Worm (Caenorhabditis elegans) whole organism, L1 larva: Measurements from ENCODE around the gene sre-37.
"Not testable (repeated sequence)": the region's sequence is repeated elsewhere in the genome, so short reads cannot be mapped to it uniquely, and the experiment has no call there.

ENCODE experiments used
- Y116A8C.19 ChIP-seq: sonication (generic microtip); optimal IDR thresholded peaks from 2 replicates; lab custom pipeline; 2016; ENCODE audit warnings: missing compliant biosample characterization, missing genetic modification characterization, borderline replicate concordance
- ama-1 ChIP-seq: fragments of 150-350 bp; optimal IDR thresholded peaks from 2 replicates; lab custom pipeline; 2014
- blmp-1 ChIP-seq: fragments of 150-350 bp; optimal IDR thresholded peaks from 2 replicates; lab custom pipeline; 2014; ENCODE audit warnings: missing biosample characterization, missing genetic modification characterization
- ceh-8 ChIP-seq: fragments of 200-800 bp; sonication (Bioruptor generic); optimal IDR thresholded peaks from 2 replicates; lab custom pipeline; 2018; ENCODE audit warnings: mild to moderate bottlenecking, missing genetic modification characterization, moderate library complexity, missing compliant biosample characterization
- ceh-82 ChIP-seq, 3 experiments: fragments of 150-350 bp in 1 of 3; sonication (generic microtip) in 2 of 3; optimal IDR thresholded peaks; 2 replicates each; lab custom pipeline; 2014 to 2017; ENCODE audit warnings: missing biosample characterization in 3 of 3, missing genetic modification characterization in 3 of 3
- dpl-1 ChIP-seq, 3 experiments: fragments of 150-350 bp in 2 of 3; sonication (generic microtip) in 1 of 3; optimal IDR thresholded peaks; 2 replicates each; lab custom pipeline; 2014 to 2017; ENCODE audit warnings: missing biosample characterization in 3 of 3, missing genetic modification characterization in 3 of 3, missing genetic modification reagents in 3 of 3
- efl-1 ChIP-seq, 4 experiments: fragments of 150-350 bp; optimal IDR thresholded peaks in 3 of 4; peaks in 1 of 4; 1 replicate in 1 of 4; 2 replicates in 3 of 4; lab custom pipeline; 2014; ENCODE audit warnings: missing biosample characterization in 2 of 4, missing genetic modification characterization in 2 of 4, missing genetic modification reagents in 2 of 4
- egl-13 ChIP-seq: sonication (generic microtip); optimal IDR thresholded peaks from 2 replicates; lab custom pipeline; 2016; ENCODE audit warnings: missing genotype, missing genetic modification reagents, missing genetic modification characterization, missing compliant biosample characterization
- elt-3 ChIP-seq, 6 experiments: fragments of 150-350 bp in 1 of 6; sonication (generic microtip); optimal IDR thresholded peaks; 2 replicates each; lab custom pipeline; 2017 to 2018; ENCODE audit warnings: missing biosample characterization in 6 of 6, missing genetic modification characterization in 6 of 6, inconsistent platforms in 1 of 6
- fkh-10 ChIP-seq: sonication (generic microtip); optimal IDR thresholded peaks from 2 replicates; lab custom pipeline; 2017; ENCODE audit warnings: missing biosample characterization, missing genetic modification reagents, missing genetic modification characterization
- fkh-8 ChIP-seq: sonication (generic microtip); optimal IDR thresholded peaks from 2 replicates; lab custom pipeline; 2016; ENCODE audit warnings: mild to moderate bottlenecking, missing genetic modification characterization, missing compliant biosample characterization
- hlh-17 ChIP-seq: fragments of 200-800 bp; sonication (Bioruptor generic); optimal IDR thresholded peaks from 2 replicates; lab custom pipeline; 2018; ENCODE audit warnings: missing genetic modification characterization, mild to moderate bottlenecking, missing compliant biosample characterization, moderate library complexity, borderline replicate concordance
- hpl-2 ChIP-seq: fragments of 150-350 bp; optimal IDR thresholded peaks from 2 replicates; lab custom pipeline; 2014; ENCODE audit warnings: missing biosample characterization, missing genetic modification reagents, missing genetic modification characterization
- irx-1 ChIP-seq: sonication (generic microtip); optimal IDR thresholded peaks from 2 replicates; lab custom pipeline; 2016; ENCODE audit warnings: missing genetic modification characterization, missing compliant biosample characterization
- lin-14 ChIP-seq: fragments of 200-800 bp; sonication (Bioruptor generic); optimal IDR thresholded peaks from 2 replicates; lab custom pipeline; 2018; ENCODE audit warnings: mild to moderate bottlenecking, missing genetic modification characterization, moderate library complexity, missing compliant biosample characterization
- lin-35 ChIP-seq, 2 experiments: fragments of 150-350 bp; optimal IDR thresholded peaks; 2 replicates each; lab custom pipeline; 2014; ENCODE audit warnings: missing biosample characterization in 2 of 2, missing genetic modification characterization in 2 of 2, missing genetic modification reagents in 2 of 2
- lin-39 ChIP-seq: fragments of 150-350 bp; optimal IDR thresholded peaks from 2 replicates; lab custom pipeline; 2014; ENCODE audit warnings: missing biosample characterization, missing genetic modification reagents, missing genetic modification characterization
- mdl-1 ChIP-seq, 2 experiments: fragments of 150-350 bp; optimal IDR thresholded peaks; 2 replicates each; lab custom pipeline; 2014 to 2017; ENCODE audit warnings: missing biosample characterization in 2 of 2, missing genetic modification characterization in 2 of 2, inconsistent platforms in 1 of 2
- mep-1 ChIP-seq: fragments of 150-350 bp; optimal IDR thresholded peaks from 2 replicates; lab custom pipeline; 2014; ENCODE audit warnings: missing biosample characterization, missing genetic modification characterization
- nhr-12 ChIP-seq: sonication (generic microtip); optimal IDR thresholded peaks from 2 replicates; lab custom pipeline; 2017; ENCODE audit warnings: missing biosample characterization, missing genetic modification characterization
- nhr-19 ChIP-seq: fragments of 200-800 bp; sonication (Bioruptor generic); conservative IDR thresholded peaks from 2 replicates; pipeline ENCODE4 v1.3.6; 2022; ENCODE audit warnings: missing genetic modification characterization, missing compliant biosample characterization
- nhr-20 ChIP-seq: sonication (generic microtip); optimal IDR thresholded peaks from 2 replicates; lab custom pipeline; 2016; ENCODE audit warnings: mild to moderate bottlenecking, missing genetic modification characterization, missing compliant biosample characterization
- nhr-28 ChIP-seq: fragments of 150-350 bp; optimal IDR thresholded peaks from 2 replicates; lab custom pipeline; 2014; ENCODE audit warnings: missing biosample characterization, missing genetic modification characterization
- nhr-47 ChIP-seq: sonication (generic microtip); optimal IDR thresholded peaks from 2 replicates; lab custom pipeline; 2016; ENCODE audit warnings: mild to moderate bottlenecking, missing genetic modification characterization, moderate library complexity, missing compliant biosample characterization
- nhr-71 ChIP-seq: sonication (generic microtip); optimal IDR thresholded peaks from 2 replicates; lab custom pipeline; 2016; ENCODE audit warnings: mild to moderate bottlenecking, missing genetic modification characterization, moderate library complexity, missing compliant biosample characterization
- nhr-76 ChIP-seq: sonication (generic microtip); optimal IDR thresholded peaks from 2 replicates; lab custom pipeline; 2017; ENCODE audit warnings: missing biosample characterization, missing genetic modification characterization
- pax-3 ChIP-seq: fragments of 200-800 bp; sonication (Bioruptor generic); optimal IDR thresholded peaks from 2 replicates; lab custom pipeline; 2018; ENCODE audit warnings: mild to moderate bottlenecking, missing genetic modification characterization, moderate library complexity, missing compliant biosample characterization
- pqm-1 ChIP-seq: sonication (generic microtip); optimal IDR thresholded peaks from 3 replicates; lab custom pipeline; 2017; ENCODE audit warnings: missing biosample characterization, missing genetic modification characterization
- snu-23 ChIP-seq: sonication (generic microtip); optimal IDR thresholded peaks from 2 replicates; lab custom pipeline; 2016; ENCODE audit warnings: missing genetic modification characterization, missing compliant biosample characterization
- sox-4 ChIP-seq: sonication (generic microtip); optimal IDR thresholded peaks from 2 replicates; lab custom pipeline; 2016; ENCODE audit warnings: missing genetic modification characterization, missing compliant biosample characterization
- tlp-1 ChIP-seq: fragments of 150-350 bp; optimal IDR thresholded peaks from 2 replicates; lab custom pipeline; 2014; ENCODE audit warnings: missing biosample characterization, missing genetic modification characterization
- unc-62 ChIP-seq: fragments of 150-350 bp; optimal IDR thresholded peaks from 2 replicates; lab custom pipeline; 2014; ENCODE audit warnings: missing biosample characterization, missing genetic modification reagents, missing genetic modification characterization
- unc-98 ChIP-seq: fragments of 200-800 bp; sonication (Bioruptor generic); IDR thresholded peaks from 2 replicates; pipeline ENCODE4 v1.3.6; 2022; ENCODE audit warnings: missing genetic modification characterization, missing compliant biosample characterization
- zip-4 ChIP-seq: fragments of 200-800 bp; sonication (Bioruptor generic); optimal IDR thresholded peaks from 2 replicates; lab custom pipeline; 2018; ENCODE audit warnings: mild to moderate bottlenecking, missing genetic modification characterization, moderate library complexity, missing compliant biosample characterization
- ztf-4 ChIP-seq: fragments of 150-350 bp; optimal IDR thresholded peaks from 2 replicates; lab custom pipeline; 2014; ENCODE audit warnings: missing biosample characterization, missing genetic modification characterization

sre-37 gene

DNA sequence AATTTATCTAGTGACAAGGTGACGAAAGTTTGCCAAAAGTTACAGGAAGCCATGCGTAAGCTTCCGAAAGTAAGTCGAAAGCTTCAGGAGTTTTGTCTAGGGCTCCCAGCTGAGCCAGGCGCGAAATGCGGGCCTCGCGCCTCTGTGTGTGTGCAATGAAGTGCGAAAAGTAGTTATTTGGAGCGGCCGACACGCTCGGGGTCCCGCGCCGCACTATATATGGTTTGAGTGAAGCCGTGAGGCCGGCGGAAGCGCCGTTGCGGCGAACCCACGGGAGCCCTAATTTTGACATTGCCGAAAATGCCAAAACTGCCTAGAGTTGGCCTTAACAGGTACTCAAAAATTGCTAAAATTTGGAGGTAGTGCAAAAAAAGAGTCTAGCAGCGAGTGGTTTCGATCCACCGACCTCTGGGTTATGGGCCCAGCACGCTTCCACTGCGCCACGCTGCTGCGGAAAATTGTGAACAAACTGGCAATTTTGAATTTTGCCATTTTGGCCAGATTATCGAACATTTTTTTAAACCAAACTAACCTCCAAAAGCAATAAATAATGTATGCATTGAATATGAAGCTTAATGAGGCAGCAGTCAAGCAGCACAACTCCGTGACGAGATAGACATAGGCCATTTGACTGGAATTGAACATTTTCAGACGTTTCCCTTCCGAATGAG, 30.3 kb upstream of the sre-37 start:
- TF ChIP-seq efl-1 (optimal IDR thresholded peaks at IDR 0.05; lab: Kevin White, UChicago) (no peak), efl-1 (GFP tag; optimal IDR thresholded peaks at IDR 0.05 in 1 of 2; lab: Kevin White, UChicago) (peak in 1 of 2 experiments; percentile 52), lin-14 (GFP tag; lab: Kevin White, UChicago) (no peak)

DNA sequence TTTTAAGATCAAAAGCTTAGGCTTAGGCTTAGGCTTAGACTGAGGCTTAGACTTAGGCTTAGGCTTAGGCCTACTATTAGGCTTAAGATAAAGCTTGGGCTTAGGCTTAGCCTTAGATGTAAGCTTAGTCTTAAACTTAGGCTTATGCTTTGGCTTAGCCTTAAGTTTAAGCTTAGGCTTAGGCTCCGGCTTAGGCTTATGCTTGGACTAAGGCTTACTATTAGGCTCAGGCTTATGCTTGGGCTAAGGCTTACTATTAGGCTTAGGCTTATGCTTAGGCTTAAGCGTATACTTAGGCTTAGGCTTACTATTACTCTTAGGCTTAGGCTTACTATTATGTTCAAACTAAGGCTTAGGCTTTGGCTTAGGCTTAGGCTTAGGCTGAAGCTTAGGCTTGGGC, 28.9 kb upstream of the sre-37 start:
- TF ChIP-seq mdl-1 (tag; optimal IDR thresholded peaks at IDR 0.05; lab: Kevin White, UChicago), result no peak
- no peak for TF ChIP-seq egl-13 (tag; lab: Kevin White, UChicago)
- no peak for TF ChIP-seq pqm-1 (tag; lab: Kevin White, UChicago)
- TF ChIP-seq nhr-71 (tag; lab: Kevin White, UChicago), result no peak
- no peak for TF ChIP-seq fkh-8 (tag; lab: Kevin White, UChicago)
- no peak for TF ChIP-seq sox-4
- no peak for TF ChIP-seq nhr-20 (tag; lab: Kevin White, UChicago)
- no peak for TF ChIP-seq ceh-8 (GFP tag; lab: Kevin White, UChicago)
- no peak for TF ChIP-seq zip-4 (GFP tag; lab: Kevin White, UChicago)
- TF ChIP-seq fkh-10 (GFP tag; lab: Kevin White, UChicago), result no peak
- no peak for TF ChIP-seq nhr-12 (tag; lab: Kevin White, UChicago)
- TF ChIP-seq, all 84 proteins: peak for 0

DNA sequence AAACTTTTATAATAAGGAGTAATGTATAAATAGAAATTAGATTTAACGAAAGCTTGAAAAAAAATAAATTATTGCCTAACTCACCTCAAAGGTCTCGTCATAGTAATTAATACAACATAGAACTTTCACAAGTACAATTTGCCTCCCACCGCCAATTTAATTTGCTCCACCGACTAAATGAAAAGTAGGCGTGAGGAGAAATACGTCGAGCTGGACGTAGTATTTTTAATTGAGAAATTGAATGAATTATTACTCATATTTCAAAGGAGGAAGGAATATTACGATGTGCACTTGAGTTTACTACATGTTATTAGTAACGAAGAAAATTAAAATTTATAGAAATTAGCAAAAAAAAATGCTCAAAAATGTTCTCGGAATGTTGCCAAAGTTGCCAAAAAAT, 27.2 kb upstream of the sre-37 start, which contains the start of gene Y57A10C.9:
TSS of gene Y57A10C.9 (minus strand) at position 101 of the 400 bp plus-strand sequence.
- TF ChIP-seq nhr-71 (tag; lab: Kevin White, UChicago) (peak; percentile 1), lin-35 (GFP tag; optimal IDR thresholded peaks at IDR 0.05; lab: Kevin White, UChicago) (no peak)
- TF ChIP-seq, all 84 proteins: peak for 1

DNA sequence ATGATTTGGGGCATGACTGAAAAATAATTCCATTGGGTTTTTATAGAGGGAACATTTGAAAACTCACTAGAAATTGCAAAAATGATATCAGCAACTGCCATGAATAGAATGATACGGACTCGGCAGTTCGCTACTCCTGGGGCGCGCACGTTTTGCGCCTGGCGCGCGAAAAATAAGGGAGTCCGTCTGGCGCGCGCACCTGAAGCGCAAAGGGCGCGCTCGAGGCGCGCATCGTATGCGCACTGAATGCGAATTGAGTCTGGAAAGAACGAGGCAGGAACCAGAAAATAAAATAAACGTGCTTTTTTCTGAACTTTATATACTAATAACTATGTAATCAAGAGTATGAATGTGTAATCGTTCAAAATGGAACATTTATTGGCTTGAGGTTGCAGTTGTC, 24.5 kb upstream of the sre-37 start, which contains the start of gene Y57A10C.10:
TSS of gene Y57A10C.10 (minus strand) at position 101 of the 400 bp plus-strand sequence.
- not testable (repeated sequence) for TF ChIP-seq mep-1; nhr-19; unc-98 (GFP tag; lab: Robert Waterston, UW)

DNA sequence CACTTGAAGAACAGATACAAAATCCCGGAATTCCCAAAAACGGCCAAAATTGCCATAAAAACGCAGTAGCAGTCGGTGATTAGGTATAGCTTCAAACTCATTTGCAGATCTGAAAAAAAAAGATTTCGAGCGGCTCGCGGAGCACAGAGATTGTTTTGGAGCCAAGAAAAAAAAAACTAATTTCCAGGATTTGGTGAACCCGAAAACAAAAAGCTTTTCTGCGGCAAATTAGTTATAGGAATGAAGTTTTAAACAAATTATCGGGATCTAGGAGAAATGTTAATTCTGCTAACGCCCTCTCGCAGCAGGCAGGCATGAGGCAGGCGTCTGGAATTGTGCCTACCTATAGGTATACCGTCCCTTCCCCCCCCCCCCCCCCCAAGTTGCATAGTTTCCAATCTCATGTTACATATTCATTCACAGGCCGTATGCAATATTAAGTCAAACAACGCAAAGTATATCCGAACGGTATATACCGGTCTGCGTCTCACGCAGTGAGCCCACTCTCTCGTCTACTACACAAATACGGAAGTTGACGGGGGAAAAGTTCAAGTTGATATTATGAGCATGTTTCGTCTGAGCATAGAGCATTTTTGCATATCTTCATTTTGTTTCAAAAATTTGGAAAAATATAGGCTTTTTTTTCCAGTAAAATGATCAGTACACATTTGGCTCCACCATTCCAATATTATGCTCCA, 20.8 kb upstream of the sre-37 start, which contains the start of the genes W05H5.1 and pitr-6:
TSS of gene W05H5.1 (minus strand) at position 101 of the 698 bp plus-strand sequence.
TSS of gene pitr-6 (plus strand) at position 648 of the 698 bp plus-strand sequence.
- TF ChIP-seq unc-62 (GFP tag; lab: Kevin White, UChicago) (no peak), lin-39 (tag; lab: Kevin White, UChicago) (no peak), nhr-76 (no peak), nhr-47 (tag; lab: Kevin White, UChicago) (no peak), hlh-17 (GFP tag; lab: Kevin White, UChicago) (no peak), ama-1 (lab: Kevin White, UChicago) (no peak), irx-1 (tag; lab: Kevin White, UChicago) (no peak), pax-3 (tag; lab: Kevin White, UChicago) (no peak), nhr-12 (tag; lab: Kevin White, UChicago) (no peak), snu-23 (GFP tag; lab: Kevin White, UChicago) (no peak), elt-3 (tag; optimal IDR thresholded peaks at IDR 0.05; lab: Kevin White, UChicago) (no peak), dpl-1 (GFP tag; optimal IDR thresholded peaks at IDR 0.05; lab: Kevin White, UChicago) (no peak), ztf-4 (no peak), nhr-28 (tag; lab: Kevin White, UChicago) (no peak), lin-35 (GFP tag; optimal IDR thresholded peaks at IDR 0.05; lab: Kevin White, UChicago) (no peak), hpl-2 (GFP tag; lab: Kevin White, UChicago) (no peak), Y116A8C.19 (tag; lab: Kevin White, UChicago) (no peak), blmp-1 (tag; lab: Kevin White, UChicago) (no peak), tlp-1 (tag; lab: Kevin White, UChicago) (no peak), ceh-82 (tag; optimal IDR thresholded peaks at IDR 0.05; lab: Kevin White, UChicago) (no peak)
